Worm (Caenorhabditis elegans) whole organism, L4 larva: Measurements from ENCODE around the gene slo-2.

Experiments used
- F49E8.2 ChIP-seq: sonication (generic microtip); optimal IDR thresholded peaks from 2 replicates; lab custom pipeline; 2016; ENCODE audit warnings: missing compliant biosample characterization, mild to moderate bottlenecking, missing genetic modification characterization, borderline replicate concordance
- Y5F2A.4 ChIP-seq: fragments of 200-800 bp; sonication (Bioruptor generic); optimal IDR thresholded peaks from 2 replicates; lab custom pipeline; 2018; ENCODE audit warnings: mild to moderate bottlenecking, missing genetic modification characterization, missing compliant biosample characterization
- ZK337.2 ChIP-seq: fragments of 200-800 bp; sonication (Bioruptor generic); IDR thresholded peaks from 2 replicates; pipeline ENCODE4 v1.3.6; 2022; ENCODE audit warnings: missing genetic modification reagents, missing genetic modification characterization, missing compliant biosample characterization
- ceh-44 ChIP-seq: fragments of 200-800 bp; sonication (Bioruptor generic); IDR thresholded peaks from 2 replicates; pipeline ENCODE4 v1.3.6; 2022; ENCODE audit warnings: missing genetic modification reagents, missing genetic modification characterization, missing compliant biosample characterization
- ceh-62 ChIP-seq: sonication (generic microtip); optimal IDR thresholded peaks from 2 replicates; lab custom pipeline; 2017; ENCODE audit warnings: missing biosample characterization, missing genetic modification characterization
- ces-1 ChIP-seq: fragments of 150-350 bp; sonication (generic microtip); optimal IDR thresholded peaks from 4 replicates; lab custom pipeline; 2014; ENCODE audit warnings: missing biosample characterization, missing genetic modification reagents, missing genetic modification characterization
- ctbp-1 ChIP-seq: fragments of 200-800 bp; sonication (Bioruptor generic); IDR thresholded peaks from 2 replicates; pipeline ENCODE4 v1.3.6; 2022; ENCODE audit warnings: missing genetic modification reagents, missing genetic modification characterization, missing compliant biosample characterization
- daf-16 ChIP-seq, 3 experiments: sonication (generic microtip); optimal IDR thresholded peaks; 2 replicates each; lab custom pipeline; 2016 to 2017; ENCODE audit warnings: missing genetic modification characterization in 3 of 3, missing genetic modification reagents in 3 of 3, mild to moderate bottlenecking in 2 of 3, missing compliant biosample characterization in 2 of 3, missing biosample characterization in 1 of 3, moderate library complexity in 1 of 3
- dmd-6 ChIP-seq: fragments of 200-800 bp; sonication (Bioruptor generic); IDR thresholded peaks from 2 replicates; pipeline ENCODE4 v1.3.6; 2022; ENCODE audit warnings: missing genetic modification reagents, missing genetic modification characterization, missing compliant biosample characterization
- dmd-9 ChIP-seq: fragments of 200-800 bp; sonication (Bioruptor generic); IDR thresholded peaks from 2 replicates; pipeline ENCODE4 v1.3.6; 2022; ENCODE audit warnings: missing genetic modification reagents, missing genetic modification characterization, missing compliant biosample characterization
- dpl-1 ChIP-seq: fragments of 150-350 bp; optimal IDR thresholded peaks from 2 replicates; lab custom pipeline; 2014; ENCODE audit warnings: missing biosample characterization, missing genetic modification reagents, missing genetic modification characterization
- fkh-10 ChIP-seq: fragments of 150-350 bp; optimal IDR thresholded peaks from 2 replicates; lab custom pipeline; 2014; ENCODE audit warnings: missing biosample characterization, missing genetic modification reagents, missing genetic modification characterization
- hlh-11 ChIP-seq: fragments of 200-800 bp; sonication (Bioruptor generic); optimal IDR thresholded peaks from 2 replicates; lab custom pipeline; 2018; ENCODE audit warnings: mild to moderate bottlenecking, missing genetic modification characterization, missing compliant biosample characterization
- jun-1 ChIP-seq: fragments of 150-350 bp; optimal IDR thresholded peaks from 2 replicates; lab custom pipeline; 2014; ENCODE audit warnings: missing biosample characterization, missing genetic modification reagents, missing genetic modification characterization
- lim-7 ChIP-seq: fragments of 200-800 bp; sonication (Bioruptor generic); IDR thresholded peaks from 2 replicates; pipeline ENCODE4 v1.3.6; 2022; ENCODE audit warnings: missing genetic modification characterization, missing compliant biosample characterization
- lin-29 ChIP-seq: fragments of 200-800 bp; sonication (Bioruptor generic); IDR thresholded peaks from 2 replicates; pipeline ENCODE4 v1.3.6; 2022; ENCODE audit warnings: missing genetic modification reagents, missing genetic modification characterization, missing compliant biosample characterization
- madf-9 ChIP-seq: fragments of 200-800 bp; sonication (Bioruptor generic); conservative IDR thresholded peaks from 2 replicates; pipeline ENCODE4 v1.3.6; 2022; ENCODE audit warnings: missing genetic modification reagents, missing genetic modification characterization, missing compliant biosample characterization
- mdt-29 ChIP-seq: fragments of 200-800 bp; sonication (Bioruptor generic); IDR thresholded peaks from 2 replicates; pipeline ENCODE4 v1.3.6; 2022; ENCODE audit warnings: missing genetic modification reagents, missing genetic modification characterization, missing compliant biosample characterization
- mes-2 ChIP-seq: sonication (generic microtip); optimal IDR thresholded peaks from 2 replicates; lab custom pipeline; 2016; ENCODE audit warnings: missing genotype, mild to moderate bottlenecking, missing genetic modification characterization, missing compliant biosample characterization; ENCODE audit not compliant: poor library complexity, severe bottlenecking
- pha-4 ChIP-seq, 2 experiments: fragments of 150-350 bp in 1 of 2; fragments of 200-800 bp in 1 of 2; sonication (Bioruptor generic) in 1 of 2; IDR thresholded peaks in 1 of 2; optimal IDR thresholded peaks in 1 of 2; 2 replicates each; pipeline versions ENCODE4 v1.3.6 to Lab custom; 2014 to 2022; ENCODE audit warnings: missing genetic modification characterization in 2 of 2, missing genetic modification reagents in 2 of 2, missing biosample characterization in 1 of 2, missing compliant biosample characterization in 1 of 2
- php-3 ChIP-seq: fragments of 200-800 bp; sonication (Bioruptor generic); IDR thresholded peaks from 2 replicates; pipeline ENCODE4 v1.3.6; 2022; ENCODE audit warnings: missing genetic modification reagents, missing genetic modification characterization, missing compliant biosample characterization
- sdz-12 ChIP-seq: fragments of 200-800 bp; sonication (Bioruptor generic); optimal IDR thresholded peaks from 2 replicates; lab custom pipeline; 2018; ENCODE audit warnings: mild to moderate bottlenecking, missing genetic modification characterization, missing compliant biosample characterization
- set-16 ChIP-seq: fragments of 200-800 bp; sonication (Bioruptor generic); IDR thresholded peaks from 2 replicates; pipeline ENCODE4 v1.3.6; 2022; ENCODE audit warnings: missing genetic modification reagents, missing genetic modification characterization, missing compliant biosample characterization
- snpc-4 ChIP-seq: fragments of 150-350 bp; optimal IDR thresholded peaks from 2 replicates; lab custom pipeline; 2014; ENCODE audit warnings: missing biosample characterization, missing genetic modification characterization
- spr-3 ChIP-seq: fragments of 200-800 bp; sonication (Bioruptor generic); optimal IDR thresholded peaks from 2 replicates; lab custom pipeline; 2018; ENCODE audit warnings: mild to moderate bottlenecking, missing genetic modification characterization, missing compliant biosample characterization
- tra-1 ChIP-seq: fragments of 200-800 bp; sonication (Bioruptor generic); IDR thresholded peaks from 2 replicates; pipeline ENCODE4 v1.3.6; 2022; ENCODE audit warnings: missing genetic modification reagents, missing genetic modification characterization, missing compliant biosample characterization
- unc-130 ChIP-seq: sonication (generic microtip); optimal IDR thresholded peaks from 2 replicates; lab custom pipeline; 2016; ENCODE audit warnings: missing genetic modification reagents, missing genetic modification characterization, missing compliant biosample characterization
- unc-62 ChIP-seq, 3 experiments: fragments of 150-350 bp in 1 of 3; sonication (generic microtip); optimal IDR thresholded peaks in 2 of 3; peaks in 1 of 3; 1 replicate in 1 of 3; 2 replicates in 2 of 3; lab custom pipeline; 2014 to 2017; ENCODE audit warnings: missing biosample characterization in 3 of 3, missing genetic modification characterization in 3 of 3, missing genetic modification reagents in 3 of 3, missing genotype in 1 of 3
- zag-1 ChIP-seq: fragments of 150-350 bp; optimal IDR thresholded peaks from 2 replicates; lab custom pipeline; 2014; ENCODE audit warnings: missing biosample characterization, missing genetic modification characterization
- zip-11 ChIP-seq: fragments of 200-800 bp; sonication (Bioruptor generic); IDR thresholded peaks from 2 replicates; pipeline ENCODE4 v1.3.6; 2022; ENCODE audit warnings: missing genetic modification characterization, missing compliant biosample characterization

Gene slo-2

ce11 chrX:11379135-11379781, 26.5 kb downstream of the slo-2 start:
- TF ChIP-seq set-16, result peak; percentile 18; the same call in 1 of the 2 replicates
- TF ChIP-seq tra-1 (GFP tag; lab: Robert Waterston, UW), result peak; percentile 36; the same call in 1 of the 2 replicates
- TF ChIP-seq jun-1 (tag; lab: Kevin White, UChicago), result no peak
- TF ChIP-seq ctbp-1 (GFP tag; lab: Robert Waterston, UW), result peak; percentile 37; the same call in 1 of the 2 replicates
- TF ChIP-seq ZK337.2 (GFP tag; lab: Robert Waterston, UW), result no peak
- peak; percentile 38 for TF ChIP-seq fkh-10 (GFP tag; lab: Kevin White, UChicago)
- no peak for TF ChIP-seq dpl-1
- peak in 1 of 2 experiments; percentile 89 for TF ChIP-seq unc-62 (GFP tag; optimal IDR thresholded peaks at IDR 0.05 in 1 of 2; lab: Kevin White, UChicago)
- TF ChIP-seq unc-62 (tag; optimal IDR thresholded peaks at IDR 0.05; lab: Kevin White, UChicago), result no peak
- TF ChIP-seq hlh-11 (tag; lab: Kevin White, UChicago), result peak; percentile 64
- no peak for TF ChIP-seq F49E8.2 (tag; lab: Kevin White, UChicago)
- no peak for TF ChIP-seq ceh-62
- peak; percentile 4 for TF ChIP-seq ces-1 (GFP tag; lab: Kevin White, UChicago)
- no peak for TF ChIP-seq unc-130 (GFP tag; lab: Kevin White, UChicago)
- peak in 1 of 2 experiments; percentile 68 for TF ChIP-seq daf-16 (GFP tag; optimal IDR thresholded peaks at IDR 0.05; lab: Kevin White, UChicago)
- no peak for TF ChIP-seq daf-16 (tag; optimal IDR thresholded peaks at IDR 0.05; lab: Kevin White, UChicago)
- no peak for TF ChIP-seq Y5F2A.4 (GFP tag; lab: Kevin White, UChicago)
- TF ChIP-seq snpc-4 (tag; lab: Kevin White, UChicago), result no peak
- 0 out of 2 replicates have a peak, but pooled peaks have one; percentile 29 for TF ChIP-seq lim-7 (GFP tag; lab: Robert Waterston, UW)
- TF ChIP-seq php-3 (GFP tag; lab: Robert Waterston, UW), result no peak
- TF ChIP-seq sdz-12 (GFP tag; lab: Kevin White, UChicago), result no peak
- no peak for TF ChIP-seq lin-29 (GFP tag; lab: Robert Waterston, UW)

- TF ChIP-seq unc-62 (GFP tag; optimal IDR thresholded peaks at IDR 0.05 in 1 of 2; lab: Kevin White, UChicago), result peak in 1 of 2 experiments; percentile 19
- TF ChIP-seq unc-62 (tag; optimal IDR thresholded peaks at IDR 0.05; lab: Kevin White, UChicago), result no peak
- no peak for TF ChIP-seq php-3 (GFP tag; lab: Robert Waterston, UW)
Measured at ce11 chrX:11377370-11377769, 28.4 kb downstream of the slo-2 start, which contains the start of gene tni-1. tni-1 (minus strand) TSS chrX:11377470.

- TF ChIP-seq pha-4 (GFP tag; IDR thresholded peaks at IDR 0.05; lab: Robert Waterston, UW) (no peak), pha-4 (tag; optimal IDR thresholded peaks at IDR 0.05; lab: Kevin White, UChicago) (no peak), set-16 (no peak), ceh-44 (no peak), zag-1 (no peak), spr-3 (GFP tag; lab: Kevin White, UChicago) (no peak), mdt-29 (GFP tag; lab: Robert Waterston, UW) (no peak), php-3 (GFP tag; lab: Robert Waterston, UW) (no peak), mes-2 (tag; lab: Kevin White, UChicago) (no peak), F49E8.2 (tag; lab: Kevin White, UChicago) (no peak), madf-9 (no peak), zip-11 (no peak)
Measured at ce11 chrX:11375509-11375908, 30.2 kb downstream of the slo-2 start, which contains the start of gene F42E11.3. F42E11.3 (minus strand) TSS chrX:11375609.

- TF ChIP-seq dmd-9 (GFP tag; lab: Robert Waterston, UW) (no peak), dmd-6 (GFP tag; lab: Robert Waterston, UW) (peak; percentile 63; the same call in 1 of the 2 replicates)
Measured at ce11 chrX:11370090-11370489, 35.6 kb downstream of the slo-2 start.
